Fruit fly (Drosophila melanogaster): ENCODE results near the gene CG14269.

- TF ChIP-seq CG6276 (GFP tag; optimal IDR thresholded peaks at IDR 0.05) = no peak
- no peak for TF ChIP-seq CG6163 (GFP tag; IDR thresholded peaks at IDR 0.05)
- TF ChIP-seq Ets21C (GFP tag; optimal IDR thresholded peaks at IDR 0.05) = no peak
- TF ChIP-seq achi (GFP tag; optimal IDR thresholded peaks at IDR 0.05) = no peak
- no peak for TF ChIP-seq Gug (GFP tag; IDR thresholded peaks at IDR 0.05)
- TF ChIP-seq CG8319 (GFP tag; optimal IDR thresholded peaks at IDR 0.05) = no peak
- no peak for TF ChIP-seq CG10669 (GFP tag; optimal IDR thresholded peaks at IDR 0.05)
These were observed 28.3 kb upstream of the CG14269 start, which contains the start of gene CG16781 for dm6 chrX:3463944-3464343.
